Worm (Caenorhabditis elegans) whole organism, L3 larva: ENCODE measurements around the gene sox-2.

Source experiments
- ama-1 ChIP-seq: fragments of 150-350 bp; optimal IDR thresholded peaks from 2 replicates; lab custom pipeline; 2018
- lin-39 ChIP-seq: fragments of 150-350 bp; optimal IDR thresholded peaks from 2 replicates; lab custom pipeline; 2018; ENCODE audit warnings: missing biosample characterization, missing genetic modification reagents, missing genetic modification characterization
- pha-4 ChIP-seq: fragments of 150-350 bp; optimal IDR thresholded peaks from 2 replicates; lab custom pipeline; 2014; ENCODE audit warnings: missing biosample characterization, missing genetic modification reagents, missing genetic modification characterization
- pqm-1 ChIP-seq: fragments of 150-350 bp; optimal IDR thresholded peaks from 2 replicates; lab custom pipeline; 2017; ENCODE audit warnings: missing biosample characterization, missing genetic modification characterization, inconsistent platforms

- no peak for TF ChIP-seq pqm-1 (tag; lab: Kevin White, UChicago)
- TF ChIP-seq ama-1 (lab: Kevin White, UChicago): no peak
- TF ChIP-seq lin-39 (tag; lab: Kevin White, UChicago): no peak
- TF ChIP-seq pha-4: no peak
Measured at ce11 chrX:7442477-7442876, 21.1 kb downstream of the sox-2 start, which contains the start of gene acl-12.
